Worm (Caenorhabditis elegans) whole organism, L4 larva: Measurements from ENCODE around the gene sco-1.

Experiments used
- D1046.2 ChIP-seq: fragments of 200-800 bp; sonication (Bioruptor generic); IDR thresholded peaks from 2 replicates; pipeline ENCODE4 v1.3.6; 2022; ENCODE audit warnings: missing genetic modification characterization, missing compliant biosample characterization
- F44E2.7 ChIP-seq: fragments of 200-800 bp; sonication (Bioruptor generic); IDR thresholded peaks from 2 replicates; pipeline ENCODE4 v2.1.2; 2022; ENCODE audit warnings: missing genetic modification characterization, missing compliant biosample characterization
- ZK337.2 ChIP-seq: fragments of 200-800 bp; sonication (Bioruptor generic); IDR thresholded peaks from 2 replicates; pipeline ENCODE4 v1.3.6; 2022; ENCODE audit warnings: missing genetic modification reagents, missing genetic modification characterization, missing compliant biosample characterization
- aha-1 ChIP-seq: fragments of 150-350 bp; peaks from one replicate; lab custom pipeline; 2014; ENCODE audit warnings: missing biosample characterization, missing genetic modification characterization
- arid-1 ChIP-seq: fragments of 200-800 bp; sonication (Bioruptor generic); conservative IDR thresholded peaks from 2 replicates; pipeline ENCODE4 v1.3.6; 2022; ENCODE audit warnings: missing genetic modification reagents, missing genetic modification characterization, missing compliant biosample characterization
- ceh-28 ChIP-seq: fragments of 150-350 bp; optimal IDR thresholded peaks from 2 replicates; lab custom pipeline; 2014; ENCODE audit warnings: missing biosample characterization, missing genetic modification reagents, missing genetic modification characterization
- ceh-62 ChIP-seq: sonication (generic microtip); optimal IDR thresholded peaks from 2 replicates; lab custom pipeline; 2017; ENCODE audit warnings: missing biosample characterization, missing genetic modification characterization
- ces-1 ChIP-seq: fragments of 150-350 bp; sonication (generic microtip); optimal IDR thresholded peaks from 4 replicates; lab custom pipeline; 2014; ENCODE audit warnings: missing biosample characterization, missing genetic modification reagents, missing genetic modification characterization
- cey-2 ChIP-seq: sonication (generic microtip); optimal IDR thresholded peaks from 3 replicates; lab custom pipeline; 2017; ENCODE audit warnings: missing genetic modification characterization, mild to moderate bottlenecking, missing compliant biosample characterization, antibody characterized with exemption, borderline replicate concordance; ENCODE audit not compliant: insufficient read depth
- daf-16 ChIP-seq, 3 experiments: sonication (generic microtip); optimal IDR thresholded peaks; 2 replicates each; lab custom pipeline; 2016 to 2017; ENCODE audit warnings: missing genetic modification characterization in 3 of 3, missing genetic modification reagents in 3 of 3, mild to moderate bottlenecking in 2 of 3, missing compliant biosample characterization in 2 of 3, missing biosample characterization in 1 of 3, moderate library complexity in 1 of 3
- dmd-6 ChIP-seq: fragments of 200-800 bp; sonication (Bioruptor generic); IDR thresholded peaks from 2 replicates; pipeline ENCODE4 v1.3.6; 2022; ENCODE audit warnings: missing genetic modification reagents, missing genetic modification characterization, missing compliant biosample characterization
- dmd-8 ChIP-seq: fragments of 200-800 bp; sonication (Bioruptor generic); IDR thresholded peaks from 2 replicates; pipeline ENCODE4 v1.3.6; 2022; ENCODE audit warnings: missing genetic modification characterization, missing compliant biosample characterization
- fkh-10 ChIP-seq: fragments of 150-350 bp; optimal IDR thresholded peaks from 2 replicates; lab custom pipeline; 2014; ENCODE audit warnings: missing biosample characterization, missing genetic modification reagents, missing genetic modification characterization
- fos-1 ChIP-seq: fragments of 150-350 bp; optimal IDR thresholded peaks from 2 replicates; lab custom pipeline; 2014; ENCODE audit warnings: missing biosample characterization, missing genetic modification characterization
- gei-8 ChIP-seq: fragments of 200-800 bp; sonication (Bioruptor generic); optimal IDR thresholded peaks from 2 replicates; lab custom pipeline; 2018; ENCODE audit warnings: mild to moderate bottlenecking, missing genetic modification characterization, missing compliant biosample characterization
- hlh-11 ChIP-seq: fragments of 200-800 bp; sonication (Bioruptor generic); optimal IDR thresholded peaks from 2 replicates; lab custom pipeline; 2018; ENCODE audit warnings: mild to moderate bottlenecking, missing genetic modification characterization, missing compliant biosample characterization
- lim-7 ChIP-seq: fragments of 200-800 bp; sonication (Bioruptor generic); IDR thresholded peaks from 2 replicates; pipeline ENCODE4 v1.3.6; 2022; ENCODE audit warnings: missing genetic modification characterization, missing compliant biosample characterization
- lin-38 ChIP-seq: fragments of 200-800 bp; sonication (Bioruptor generic); IDR thresholded peaks from 2 replicates; pipeline ENCODE4 v1.3.6; 2022; ENCODE audit warnings: missing genetic modification reagents, missing genetic modification characterization, missing compliant biosample characterization
- lir-3 ChIP-seq: sonication (generic microtip); optimal IDR thresholded peaks from 2 replicates; lab custom pipeline; 2016; ENCODE audit warnings: mild to moderate bottlenecking, missing genetic modification characterization, missing compliant biosample characterization
- mep-1 ChIP-seq: fragments of 150-350 bp; sonication (generic microtip); optimal IDR thresholded peaks from 3 replicates; lab custom pipeline; 2014; ENCODE audit warnings: missing biosample characterization, missing genetic modification characterization
- nhr-111 ChIP-seq: fragments of 200-800 bp; sonication (Bioruptor generic); optimal IDR thresholded peaks from 2 replicates; lab custom pipeline; 2018; ENCODE audit warnings: mild to moderate bottlenecking, missing genetic modification characterization, missing compliant biosample characterization
- nhr-41 ChIP-seq: fragments of 200-800 bp; sonication (Bioruptor generic); IDR thresholded peaks from 2 replicates; pipeline ENCODE4 v1.3.6; 2022; ENCODE audit warnings: missing genetic modification reagents, missing genetic modification characterization, missing compliant biosample characterization
- pha-4 ChIP-seq, 2 experiments: fragments of 150-350 bp in 1 of 2; fragments of 200-800 bp in 1 of 2; sonication (Bioruptor generic) in 1 of 2; IDR thresholded peaks in 1 of 2; optimal IDR thresholded peaks in 1 of 2; 2 replicates each; pipeline versions ENCODE4 v1.3.6 to Lab custom; 2014 to 2022; ENCODE audit warnings: missing genetic modification characterization in 2 of 2, missing genetic modification reagents in 2 of 2, missing biosample characterization in 1 of 2, missing compliant biosample characterization in 1 of 2
- saeg-2 ChIP-seq: fragments of 200-800 bp; sonication (Bioruptor generic); IDR thresholded peaks from 2 replicates; pipeline ENCODE4 v1.3.6; 2022; ENCODE audit warnings: missing genetic modification reagents, missing genetic modification characterization, missing compliant biosample characterization
- skn-1 ChIP-seq: fragments of 150-350 bp; optimal IDR thresholded peaks from 2 replicates; lab custom pipeline; 2014; ENCODE audit warnings: missing biosample characterization, missing genetic modification characterization
- snpc-1.2 ChIP-seq: fragments of 200-800 bp; sonication (Bioruptor generic); IDR thresholded peaks from 2 replicates; pipeline ENCODE4 v1.3.6; 2022; ENCODE audit warnings: missing genetic modification reagents, missing genetic modification characterization, missing compliant biosample characterization
- snpc-4 ChIP-seq: fragments of 150-350 bp; optimal IDR thresholded peaks from 2 replicates; lab custom pipeline; 2014; ENCODE audit warnings: missing biosample characterization, missing genetic modification characterization
- unc-62 ChIP-seq, 3 experiments: fragments of 150-350 bp in 1 of 3; sonication (generic microtip); optimal IDR thresholded peaks in 2 of 3; peaks in 1 of 3; 1 replicate in 1 of 3; 2 replicates in 2 of 3; lab custom pipeline; 2014 to 2017; ENCODE audit warnings: missing biosample characterization in 3 of 3, missing genetic modification characterization in 3 of 3, missing genetic modification reagents in 3 of 3, missing genotype in 1 of 3
- zip-11 ChIP-seq: fragments of 200-800 bp; sonication (Bioruptor generic); IDR thresholded peaks from 2 replicates; pipeline ENCODE4 v1.3.6; 2022; ENCODE audit warnings: missing genetic modification characterization, missing compliant biosample characterization
- zip-2 ChIP-seq: fragments of 150-350 bp; optimal IDR thresholded peaks from 2 replicates; lab custom pipeline; 2014; ENCODE audit warnings: missing biosample characterization, missing genetic modification characterization

sco-1 gene

ce11 chrII:4299227-4299703 lies at the start of gene sco-1 (continued):
- TF ChIP-seq lir-3 (peak; percentile 24), dmd-6 (GFP tag; lab: Robert Waterston, UW) (peak; percentile 95)

- no peak for TF ChIP-seq daf-16 (GFP tag; optimal IDR thresholded peaks at IDR 0.05; lab: Kevin White, UChicago)
- TF ChIP-seq daf-16 (tag; optimal IDR thresholded peaks at IDR 0.05; lab: Kevin White, UChicago) = no peak
- peak; percentile 95 for TF ChIP-seq ceh-28
- TF ChIP-seq, all 104 proteins: peak for 1
Observed at ce11 chrII:4256541-4257001, 42.9 kb upstream of the sco-1 start, which contains the start of gene C16A11.7. C16A11.7 (minus strand) TSS chrII:4256951.

ce11 chrII:4258683-4259082 lies 40.8 kb upstream of the sco-1 start, which contains the start of gene clec-135:
clec-135 (minus strand) TSS chrII:4258783.
- TF ChIP-seq mep-1 (tag; lab: Kevin White, UChicago) (no peak), zip-2 (tag; lab: Kevin White, UChicago) (no peak), skn-1 (tag; lab: Kevin White, UChicago) (no peak), saeg-2 (GFP tag; lab: Robert Waterston, UW) (no peak), pha-4 (GFP tag; IDR thresholded peaks at IDR 0.05; lab: Robert Waterston, UW) (no peak), pha-4 (tag; optimal IDR thresholded peaks at IDR 0.05; lab: Kevin White, UChicago) (no peak), F44E2.7 (no peak), lir-3 (no peak), snpc-4 (tag; lab: Kevin White, UChicago) (no peak), gei-8 (no peak), zip-11 (GFP tag; lab: Robert Waterston, UW) (no peak), hlh-11 (tag; lab: Kevin White, UChicago) (no peak), arid-1 (GFP tag; lab: Robert Waterston, UW) (no peak), lin-38 (GFP tag; lab: Robert Waterston, UW) (no peak), cey-2 (tag; lab: Kevin White, UChicago) (no peak), nhr-111 (GFP tag; lab: Kevin White, UChicago) (no peak), ZK337.2 (GFP tag; lab: Robert Waterston, UW) (no peak), ceh-62 (no peak)

- TF ChIP-seq aha-1 (tag; lab: Kevin White, UChicago) (peak; percentile 98), fkh-10 (GFP tag; lab: Kevin White, UChicago) (no peak)
Observed at ce11 chrII:4267711-4268110, 31.7 kb upstream of the sco-1 start.

ce11 chrII:4275637-4276252 lies 23.7 kb upstream of the sco-1 start, which contains the start of gene npr-42:
npr-42 (plus strand) TSS chrII:4276202.
- TF ChIP-seq nhr-41 (GFP tag; lab: Robert Waterston, UW) (no peak), aha-1 (tag; lab: Kevin White, UChicago) (peak; percentile 86), unc-62 (GFP tag; optimal IDR thresholded peaks at IDR 0.05 in 1 of 2; lab: Kevin White, UChicago) (peak in 1 of 2 experiments; percentile 91), unc-62 (tag; optimal IDR thresholded peaks at IDR 0.05; lab: Kevin White, UChicago) (no peak)

ce11 chrII:4276924-4277323 lies 22.5 kb upstream of the sco-1 start:
- TF ChIP-seq ces-1 = peak; percentile 70
- TF ChIP-seq dmd-6 (GFP tag; lab: Robert Waterston, UW) = no peak

- TF ChIP-seq D1046.2 (GFP tag; lab: Robert Waterston, UW) = 0 out of 2 replicates have a peak, but pooled peaks have one; percentile 37
- 0 out of 2 replicates have a peak, but pooled peaks have one; percentile 29 for TF ChIP-seq lim-7
- TF ChIP-seq snpc-1.2 (GFP tag; lab: Robert Waterston, UW) = no peak
- no peak for TF ChIP-seq dmd-8
- no peak for TF ChIP-seq fos-1 (tag; lab: Kevin White, UChicago)
Observed at ce11 chrII:4277639-4278038, 21.8 kb upstream of the sco-1 start.
